Fruit fly (Drosophila melanogaster) whole organism, embryonic: Measurements from ENCODE around the gene zye.

ENCODE experiments used
- Adf1 ChIP-seq: fragments of 200-800 bp; sonication (Bioruptor generic); IDR thresholded peaks from 2 replicates; pipeline ENCODE4 v1.3.6; 2022; ENCODE audit warnings: missing biosample characterization, missing genetic modification characterization
- CG10366 ChIP-seq: fragments of 200-800 bp; sonication (Bioruptor generic); IDR thresholded peaks from 2 replicates; pipeline ENCODE4 v1.3.6; 2022; ENCODE audit warnings: missing biosample characterization, missing genetic modification characterization
- CG10431 ChIP-seq: fragments of 200-800 bp; sonication (Bioruptor generic); optimal IDR thresholded peaks from 3 replicates; lab custom pipeline; 2018; ENCODE audit warnings: missing biosample characterization, mild to moderate bottlenecking, missing genetic modification characterization
- CG12155 ChIP-seq: fragments of 200-800 bp; sonication (Bioruptor generic); optimal IDR thresholded peaks from 3 replicates; lab custom pipeline; 2016; ENCODE audit warnings: missing biosample characterization, missing genetic modification characterization
- CG12769 ChIP-seq: fragments of 200-800 bp; sonication (Bioruptor generic); optimal IDR thresholded peaks from 2 replicates; lab custom pipeline; 2019; ENCODE audit warnings: missing biosample characterization, mild to moderate bottlenecking, missing genetic modification characterization, moderate library complexity
- CG14860 ChIP-seq: fragments of 200-800 bp; sonication (Bioruptor generic); IDR thresholded peaks from 3 replicates; pipeline ENCODE4 v1.3.6; 2022; ENCODE audit warnings: missing biosample characterization, missing genetic modification characterization; ENCODE audit not compliant: partially characterized antibody
- CG15479 ChIP-seq: fragments of 200-800 bp; sonication (Bioruptor generic); optimal IDR thresholded peaks from 3 replicates; lab custom pipeline; 2019; ENCODE audit warnings: missing biosample characterization, mild to moderate bottlenecking, missing genetic modification characterization, moderate library complexity
- CG1603 ChIP-seq: fragments of 200-800 bp; sonication (Bioruptor generic); optimal IDR thresholded peaks from 2 replicates; lab custom pipeline; 2019; ENCODE audit warnings: missing biosample characterization, mild to moderate bottlenecking, missing genetic modification characterization, moderate library complexity
- CG30403 ChIP-seq: fragments of 200-800 bp; sonication (Bioruptor generic); optimal IDR thresholded peaks from 3 replicates; lab custom pipeline; 2016; ENCODE audit warnings: missing biosample characterization, missing genetic modification characterization
- CG34224 ChIP-seq: fragments of 200-800 bp; sonication (Bioruptor generic); IDR thresholded peaks from 3 replicates; pipeline ENCODE4 v1.3.6; 2022; ENCODE audit warnings: missing biosample characterization, missing genetic modification characterization; ENCODE audit not compliant: partially characterized antibody
- CG34376 ChIP-seq: fragments of 200-800 bp; sonication (Bioruptor generic); optimal IDR thresholded peaks from 2 replicates; lab custom pipeline; 2018; ENCODE audit warnings: missing biosample characterization, mild to moderate bottlenecking, missing genetic modification characterization
- CG4282 ChIP-seq: fragments of 200-800 bp; sonication (Bioruptor generic); optimal IDR thresholded peaks from 2 replicates; lab custom pipeline; 2016; ENCODE audit warnings: missing biosample characterization, missing genetic modification characterization
- CG5953 ChIP-seq: fragments of 200-800 bp; sonication (Bioruptor generic); IDR thresholded peaks from 2 replicates; pipeline ENCODE4 v1.3.6; 2022; ENCODE audit warnings: missing biosample characterization, missing genetic modification characterization
- CG8359 ChIP-seq: fragments of 200-800 bp; sonication (Bioruptor generic); optimal IDR thresholded peaks from 2 replicates; lab custom pipeline; 2017; ENCODE audit warnings: missing biosample characterization, mild to moderate bottlenecking, missing genetic modification characterization, borderline replicate concordance
- Dek ChIP-seq: fragments of 200-800 bp; sonication (Bioruptor generic); optimal IDR thresholded peaks from 3 replicates; lab custom pipeline; 2019; ENCODE audit warnings: missing biosample characterization, mild to moderate bottlenecking, missing genetic modification characterization, moderate library complexity
- Dfd ChIP-seq, 2 experiments: fragments of >200 bp; optimal IDR thresholded peaks; 2 replicates each; lab custom pipeline; 2017; ENCODE audit warnings: missing biosample characterization in 2 of 2, missing genetic modification characterization in 2 of 2
- Fer3 ChIP-seq: fragments of 200-800 bp; sonication (Bioruptor generic); optimal IDR thresholded peaks from 2 replicates; lab custom pipeline; 2018; ENCODE audit warnings: missing biosample characterization, mild to moderate bottlenecking, missing genetic modification characterization, moderate library complexity
- GATAe ChIP-seq: fragments of 200-800 bp; sonication (Bioruptor generic); conservative IDR thresholded peaks from 2 replicates; pipeline ENCODE4 v1.3.6; 2022; ENCODE audit warnings: missing biosample characterization, missing genetic modification characterization
- Hmr ChIP-seq: fragments of 200-800 bp; sonication (Bioruptor generic); optimal IDR thresholded peaks from 3 replicates; lab custom pipeline; 2017; ENCODE audit warnings: mild to moderate bottlenecking, missing biosample characterization, missing genetic modification reagents, missing genetic modification characterization
- Nf-YA ChIP-seq: fragments of 200-800 bp; sonication (Bioruptor generic); IDR thresholded peaks from 2 replicates; pipeline ENCODE4 v1.3.6; 2022; ENCODE audit warnings: missing biosample characterization, missing genetic modification characterization
- Nf-YC ChIP-seq: fragments of 200-800 bp; optimal IDR thresholded peaks from 3 replicates; lab custom pipeline; 2019; ENCODE audit warnings: missing biosample characterization, mild to moderate bottlenecking, missing genetic modification characterization, moderate library complexity
- PHDP ChIP-seq: fragments of 200-800 bp; sonication (Bioruptor generic); optimal IDR thresholded peaks from 3 replicates; lab custom pipeline; 2018; ENCODE audit warnings: missing biosample characterization, mild to moderate bottlenecking, missing genetic modification characterization, moderate library complexity
- Spps ChIP-seq: fragments of 200-800 bp; sonication (Bioruptor generic); optimal IDR thresholded peaks from 2 replicates; lab custom pipeline; 2018; ENCODE audit warnings: missing biosample characterization, mild to moderate bottlenecking, missing genetic modification characterization
- TFAM ChIP-seq: fragments of 200-800 bp; sonication (Bioruptor generic); optimal IDR thresholded peaks from 2 replicates; lab custom pipeline; 2017; ENCODE audit warnings: missing biosample characterization, missing genetic modification characterization, inconsistent platforms
- amos ChIP-seq: fragments of 200-800 bp; sonication (Bioruptor generic); IDR thresholded peaks from 2 replicates; pipeline ENCODE4 v1.3.6; 2022; ENCODE audit warnings: missing biosample characterization, missing genetic modification characterization; ENCODE audit not compliant: partially characterized antibody
- aop ChIP-seq: fragments of 200-800 bp; sonication (Bioruptor generic); IDR thresholded peaks from 2 replicates; pipeline ENCODE4 v1.3.6; 2022; ENCODE audit warnings: missing biosample characterization, missing genetic modification characterization
- bcd ChIP-seq: fragments of 200-800 bp; sonication (Bioruptor generic); optimal IDR thresholded peaks from 2 replicates; lab custom pipeline; 2017; ENCODE audit warnings: missing biosample characterization, mild to moderate bottlenecking, missing genetic modification characterization
- cad ChIP-seq: fragments of >200 bp; optimal IDR thresholded peaks from 2 replicates; lab custom pipeline; 2017; ENCODE audit warnings: missing biosample characterization, missing genetic modification characterization
- chif ChIP-seq, 2 experiments: fragments of 200-800 bp; sonication (Bioruptor generic); optimal IDR thresholded peaks; 3 replicates each; lab custom pipeline; 2016; ENCODE audit warnings: missing biosample characterization in 2 of 2, missing genetic modification characterization in 2 of 2
- da ChIP-seq: fragments of 200-800 bp; sonication (Bioruptor generic); optimal IDR thresholded peaks from 2 replicates; lab custom pipeline; 2016; ENCODE audit warnings: missing biosample characterization, missing genetic modification characterization
- disco-r ChIP-seq: fragments of 200-800 bp; sonication (Bioruptor generic); optimal IDR thresholded peaks from 2 replicates; lab custom pipeline; 2016; ENCODE audit warnings: missing biosample characterization, missing genetic modification characterization
- fd102C ChIP-seq: fragments of 200-800 bp; sonication (Bioruptor generic); optimal IDR thresholded peaks from 2 replicates; lab custom pipeline; 2018; ENCODE audit warnings: missing biosample characterization, mild to moderate bottlenecking, missing genetic modification characterization, moderate library complexity
- grau ChIP-seq: fragments of 200-800 bp; optimal IDR thresholded peaks from 3 replicates; lab custom pipeline; 2019; ENCODE audit warnings: missing biosample characterization, mild to moderate bottlenecking, missing genetic modification characterization, moderate library complexity
- gro ChIP-seq: fragments of 200-800 bp; sonication (Bioruptor generic); optimal IDR thresholded peaks from 2 replicates; lab custom pipeline; 2016; ENCODE audit warnings: missing biosample characterization, missing genetic modification characterization
- gsb ChIP-seq: fragments of 200-800 bp; sonication (Bioruptor generic); IDR thresholded peaks from 2 replicates; pipeline ENCODE4 v1.3.6; 2022; ENCODE audit warnings: missing biosample characterization, missing genetic modification characterization
- h ChIP-seq: fragments of >200 bp; optimal IDR thresholded peaks from 2 replicates; lab custom pipeline; 2017
- hbn ChIP-seq: fragments of 200-800 bp; sonication (Bioruptor generic); IDR thresholded peaks from 2 replicates; pipeline ENCODE4 v1.3.6; 2022; ENCODE audit warnings: missing biosample characterization, missing genetic modification characterization; ENCODE audit not compliant: partially characterized antibody
- ind ChIP-seq: fragments of 200-800 bp; sonication (Bioruptor generic); optimal IDR thresholded peaks from 3 replicates; lab custom pipeline; 2016; ENCODE audit warnings: missing biosample characterization, missing genetic modification characterization
- jing ChIP-seq: fragments of 200-800 bp; sonication (Bioruptor generic); optimal IDR thresholded peaks from 2 replicates; lab custom pipeline; 2018; ENCODE audit warnings: missing biosample characterization, mild to moderate bottlenecking, missing genetic modification characterization
- klu ChIP-seq: fragments of 200-800 bp; sonication (Bioruptor generic); IDR thresholded peaks from 2 replicates; pipeline ENCODE4 v1.3.6; 2022; ENCODE audit warnings: missing biosample characterization, missing genetic modification characterization
- knrl ChIP-seq: fragments of 200-800 bp; sonication (Bioruptor generic); IDR thresholded peaks from 3 replicates; pipeline ENCODE4 v1.3.6; 2022; ENCODE audit warnings: missing biosample characterization, missing genetic modification characterization; ENCODE audit not compliant: partially characterized antibody
- lab ChIP-seq: fragments of 200-800 bp; sonication (Bioruptor generic); optimal IDR thresholded peaks from 3 replicates; lab custom pipeline; 2017; ENCODE audit warnings: missing biosample characterization, missing genetic modification characterization, mild to moderate bottlenecking, moderate library complexity, missing genetic modification reagents
- lilli ChIP-seq: fragments of 200-800 bp; sonication (Bioruptor generic); optimal IDR thresholded peaks from 3 replicates; lab custom pipeline; 2016; ENCODE audit warnings: missing biosample characterization, missing genetic modification characterization
- lola ChIP-seq, 3 experiments: fragments of >200 bp in 2 of 3; fragments of 200-800 bp in 1 of 3; sonication (Bioruptor generic) in 1 of 3; optimal IDR thresholded peaks; 2 replicates each; lab custom pipeline; 2017 to 2019; ENCODE audit warnings: missing biosample characterization in 3 of 3, missing genetic modification characterization in 3 of 3, mild to moderate bottlenecking in 1 of 3, moderate library complexity in 1 of 3
- nerfin-2 ChIP-seq: fragments of 200-800 bp; sonication (Bioruptor generic); IDR thresholded peaks from 2 replicates; pipeline ENCODE4 v1.3.6; 2022; ENCODE audit warnings: missing biosample characterization, missing genetic modification characterization; ENCODE audit not compliant: partially characterized antibody
- pb ChIP-seq: fragments of 200-800 bp; sonication (Bioruptor generic); optimal IDR thresholded peaks from 3 replicates; lab custom pipeline; 2016; ENCODE audit warnings: missing biosample characterization, missing genetic modification characterization
- pho ChIP-seq: fragments of 200-800 bp; sonication (Bioruptor generic); optimal IDR thresholded peaks from 2 replicates; lab custom pipeline; 2016; ENCODE audit warnings: missing biosample characterization, missing genetic modification characterization
- pum ChIP-seq: fragments of 200-800 bp; sonication (Bioruptor generic); optimal IDR thresholded peaks from 2 replicates; lab custom pipeline; 2016; ENCODE audit warnings: missing biosample characterization, missing genetic modification characterization
- rib ChIP-seq: fragments of 200-800 bp; sonication (Bioruptor generic); IDR thresholded peaks from 2 replicates; pipeline ENCODE4 v1.3.6; 2022; ENCODE audit warnings: missing biosample characterization, missing genetic modification characterization
- seq ChIP-seq: fragments of 200-800 bp; sonication (Bioruptor generic); IDR thresholded peaks from 2 replicates; pipeline ENCODE4 v1.3.6; 2022; ENCODE audit warnings: missing biosample characterization, missing genetic modification characterization
- sug ChIP-seq: fragments of 200-800 bp; optimal IDR thresholded peaks from 2 replicates; lab custom pipeline; 2019; ENCODE audit warnings: missing biosample characterization, mild to moderate bottlenecking, missing genetic modification characterization, moderate library complexity

zye gene

DNA sequence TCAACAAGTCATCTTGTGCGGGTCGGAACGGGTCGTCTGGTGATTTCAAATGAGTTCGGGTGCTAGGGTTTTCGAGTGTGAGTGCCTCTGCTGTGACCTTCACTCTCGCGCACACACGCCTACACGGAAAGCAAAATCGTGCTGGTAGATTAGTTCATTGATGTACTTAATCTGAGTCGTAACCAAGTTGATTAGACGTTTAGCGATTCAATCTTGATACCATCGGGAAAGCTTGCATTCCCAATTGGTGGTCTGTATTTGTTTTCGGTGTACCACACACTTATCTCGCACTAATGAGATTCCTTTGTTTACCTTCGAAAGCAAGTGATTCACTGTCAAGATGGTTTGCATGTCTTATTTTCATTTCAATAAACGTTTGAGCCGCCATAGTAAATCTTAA is 24.4 kb upstream of the zye start (continued):
- TF ChIP-seq bcd: peak; percentile 10
- no peak for TF ChIP-seq CG14860
- TF ChIP-seq CG8359 (GFP tag; lab: Kevin White, UChicago): no peak
- no peak for TF ChIP-seq jing (GFP tag; lab: Kevin White, UChicago)
- TF ChIP-seq CG12155 (GFP tag; lab: Kevin White, UChicago): peak; percentile 1
- TF ChIP-seq knrl (GFP tag; lab: Robert Waterston, UW): no peak
- peak; percentile 31 for TF ChIP-seq CG30403 (GFP tag; lab: Kevin White, UChicago)
- TF ChIP-seq nerfin-2 (GFP tag; lab: Robert Waterston, UW): no peak
- peak; percentile 87 for TF ChIP-seq CG12769 (tag; lab: Kevin White, UChicago)
- peak; percentile 58 for TF ChIP-seq GATAe
- peak; percentile 30; the same call in 1 of the 2 replicates for TF ChIP-seq seq (GFP tag; lab: Robert Waterston, UW)
- TF ChIP-seq Fer3 (tag; lab: Kevin White, UChicago): peak; percentile 28
- no peak for TF ChIP-seq hbn
- TF ChIP-seq aop (GFP tag; lab: Robert Waterston, UW): no peak
- no peak for TF ChIP-seq da (GFP tag; lab: Kevin White, UChicago)
- TF ChIP-seq Adf1 (GFP tag; lab: Robert Waterston, UW): no peak
- TF ChIP-seq Nf-YC (tag; lab: Kevin White, UChicago): no peak
- no peak for TF ChIP-seq CG10431 (GFP tag; lab: Kevin White, UChicago)
- peak; percentile 86 for TF ChIP-seq CG34376 (GFP tag; lab: Kevin White, UChicago)
- no peak for TF ChIP-seq Dfd (GFP tag; optimal IDR thresholded peaks at IDR 0.05; lab: Kevin White, UChicago)
- peak; percentile 37 for TF ChIP-seq grau (tag; lab: Kevin White, UChicago)
- no peak for TF ChIP-seq cad
- TF ChIP-seq disco-r (GFP tag; lab: Kevin White, UChicago): no peak
- TF ChIP-seq Nf-YA: no peak
- TF ChIP-seq Spps (tag; lab: Kevin White, UChicago): no peak
- TF ChIP-seq lilli (GFP tag; lab: Kevin White, UChicago): peak; percentile 68
- TF ChIP-seq CG34224 (GFP tag; lab: Robert Waterston, UW): no peak
- peak in 1 of 2 experiments; percentile 13 for TF ChIP-seq chif (GFP tag; optimal IDR thresholded peaks at IDR 0.05; lab: Kevin White, UChicago)
- TF ChIP-seq rib (GFP tag; lab: Robert Waterston, UW): 0 out of 2 replicates have a peak, but pooled peaks have one; percentile 19
- TF ChIP-seq fd102C (GFP tag; lab: Kevin White, UChicago): no peak
- TF ChIP-seq CG15479 (GFP tag; lab: Kevin White, UChicago): peak; percentile 26
- peak; percentile 16 for TF ChIP-seq pum
- TF ChIP-seq ind: peak; percentile 36
- TF ChIP-seq pho (GFP tag; lab: Kevin White, UChicago): peak; percentile 28
- no peak for TF ChIP-seq CG4282
- TF ChIP-seq CG5953: no peak
- TF ChIP-seq lola (GFP tag; optimal IDR thresholded peaks at IDR 0.05; lab: Kevin White, UChicago): no peak
- TF ChIP-seq amos (GFP tag; lab: Robert Waterston, UW): no peak
- no peak for TF ChIP-seq TFAM
- TF ChIP-seq h (lab: Kevin White, UChicago): no peak
- no peak for TF ChIP-seq gsb (GFP tag; lab: Robert Waterston, UW)
- TF ChIP-seq PHDP (tag; lab: Kevin White, UChicago): peak; percentile 47
- TF ChIP-seq Dek (tag; lab: Kevin White, UChicago): peak; percentile 45
- TF ChIP-seq CG1603: peak; percentile 47
- no peak for TF ChIP-seq klu (GFP tag; lab: Robert Waterston, UW)
- peak; percentile 47 for TF ChIP-seq pb (GFP tag; lab: Kevin White, UChicago)
- peak; percentile 67 for TF ChIP-seq lab (GFP tag; lab: Kevin White, UChicago)
- peak; percentile 79 for TF ChIP-seq sug
- TF ChIP-seq CG10366 (GFP tag; lab: Robert Waterston, UW): peak; percentile 13; the same call in 1 of the 2 replicates
- TF ChIP-seq gro (GFP tag; lab: Kevin White, UChicago): peak; percentile 73
- TF ChIP-seq Hmr (GFP tag; lab: Kevin White, UChicago): peak; percentile 59
